Worm (Caenorhabditis elegans) whole organism, L1 larva: ENCODE results near the gene F59F5.7.

Source experiments
- C34B4.2 ChIP-seq: sonication (generic microtip); optimal IDR thresholded peaks from 2 replicates; lab custom pipeline; 2017; ENCODE audit warnings: mild to moderate bottlenecking, missing genetic modification characterization, missing compliant biosample characterization
- Y116A8C.19 ChIP-seq: sonication (generic microtip); optimal IDR thresholded peaks from 2 replicates; lab custom pipeline; 2016; ENCODE audit warnings: missing compliant biosample characterization, missing genetic modification characterization, borderline replicate concordance
- aha-1 ChIP-seq: fragments of 150-350 bp; optimal IDR thresholded peaks from 2 replicates; lab custom pipeline; 2014; ENCODE audit warnings: missing biosample characterization, missing genetic modification characterization
- aly-2 ChIP-seq: fragments of 150-350 bp; optimal IDR thresholded peaks from 2 replicates; lab custom pipeline; 2014; ENCODE audit warnings: missing biosample characterization, missing genetic modification characterization
- ama-1 ChIP-seq: fragments of 150-350 bp; optimal IDR thresholded peaks from 2 replicates; lab custom pipeline; 2014
- blmp-1 ChIP-seq: fragments of 150-350 bp; optimal IDR thresholded peaks from 2 replicates; lab custom pipeline; 2014; ENCODE audit warnings: missing biosample characterization, missing genetic modification characterization
- ceh-82 ChIP-seq, 3 experiments: fragments of 150-350 bp in 1 of 3; sonication (generic microtip) in 2 of 3; optimal IDR thresholded peaks; 2 replicates each; lab custom pipeline; 2014 to 2017; ENCODE audit warnings: missing biosample characterization in 3 of 3, missing genetic modification characterization in 3 of 3
- ceh-90 ChIP-seq: sonication (generic microtip); optimal IDR thresholded peaks from 2 replicates; lab custom pipeline; 2016; ENCODE audit warnings: missing genetic modification characterization, missing compliant biosample characterization
- ces-1 ChIP-seq: fragments of 150-350 bp; optimal IDR thresholded peaks from 2 replicates; lab custom pipeline; 2014; ENCODE audit warnings: missing biosample characterization, missing genetic modification reagents, missing genetic modification characterization
- efl-1 ChIP-seq, 4 experiments: fragments of 150-350 bp; optimal IDR thresholded peaks in 3 of 4; peaks in 1 of 4; 1 replicate in 1 of 4; 2 replicates in 3 of 4; lab custom pipeline; 2014; ENCODE audit warnings: missing biosample characterization in 2 of 4, missing genetic modification characterization in 2 of 4, missing genetic modification reagents in 2 of 4
- efl-3 ChIP-seq: fragments of 200-800 bp; sonication (Bioruptor generic); optimal IDR thresholded peaks from 2 replicates; lab custom pipeline; 2018; ENCODE audit warnings: mild to moderate bottlenecking, missing genetic modification characterization, missing compliant biosample characterization
- egl-13 ChIP-seq: sonication (generic microtip); optimal IDR thresholded peaks from 2 replicates; lab custom pipeline; 2016; ENCODE audit warnings: missing genotype, missing genetic modification reagents, missing genetic modification characterization, missing compliant biosample characterization
- egl-27 ChIP-seq, 2 experiments: fragments of 150-350 bp in 1 of 2; sonication (generic microtip); optimal IDR thresholded peaks; 3 replicates each; lab custom pipeline; 2017 to 2018; ENCODE audit warnings: missing biosample characterization in 2 of 2, missing genetic modification characterization in 2 of 2, missing genetic modification reagents in 2 of 2
- elt-3 ChIP-seq, 6 experiments: fragments of 150-350 bp in 1 of 6; sonication (generic microtip); optimal IDR thresholded peaks; 2 replicates each; lab custom pipeline; 2017 to 2018; ENCODE audit warnings: missing biosample characterization in 6 of 6, missing genetic modification characterization in 6 of 6, inconsistent platforms in 1 of 6
- ets-5 ChIP-seq: fragments of 200-800 bp; sonication (Bioruptor generic); IDR thresholded peaks from 2 replicates; pipeline ENCODE4 v1.3.6; 2022; ENCODE audit warnings: missing genetic modification characterization, missing compliant biosample characterization
- fkh-10 ChIP-seq: sonication (generic microtip); optimal IDR thresholded peaks from 2 replicates; lab custom pipeline; 2017; ENCODE audit warnings: missing biosample characterization, missing genetic modification reagents, missing genetic modification characterization
- fkh-8 ChIP-seq: sonication (generic microtip); optimal IDR thresholded peaks from 2 replicates; lab custom pipeline; 2016; ENCODE audit warnings: mild to moderate bottlenecking, missing genetic modification characterization, missing compliant biosample characterization
- hlh-17 ChIP-seq: fragments of 200-800 bp; sonication (Bioruptor generic); optimal IDR thresholded peaks from 2 replicates; lab custom pipeline; 2018; ENCODE audit warnings: missing genetic modification characterization, mild to moderate bottlenecking, missing compliant biosample characterization, moderate library complexity, borderline replicate concordance
- isw-1 ChIP-seq: fragments of 200-800 bp; sonication (Bioruptor generic); IDR thresholded peaks from 2 replicates; pipeline ENCODE4 v1.3.6; 2022; ENCODE audit warnings: missing genetic modification characterization, missing compliant biosample characterization
- jun-1 ChIP-seq: fragments of 150-350 bp; optimal IDR thresholded peaks from 2 replicates; lab custom pipeline; 2014; ENCODE audit warnings: missing biosample characterization, missing genetic modification reagents, missing genetic modification characterization
- lin-13 ChIP-seq: fragments of 150-350 bp; optimal IDR thresholded peaks from 2 replicates; lab custom pipeline; 2014; ENCODE audit warnings: missing biosample characterization, missing genetic modification reagents, missing genetic modification characterization
- mdl-1 ChIP-seq, 2 experiments: fragments of 150-350 bp; optimal IDR thresholded peaks; 2 replicates each; lab custom pipeline; 2014 to 2017; ENCODE audit warnings: missing biosample characterization in 2 of 2, missing genetic modification characterization in 2 of 2, inconsistent platforms in 1 of 2
- mep-1 ChIP-seq: fragments of 150-350 bp; optimal IDR thresholded peaks from 2 replicates; lab custom pipeline; 2014; ENCODE audit warnings: missing biosample characterization, missing genetic modification characterization
- nhr-20 ChIP-seq: sonication (generic microtip); optimal IDR thresholded peaks from 2 replicates; lab custom pipeline; 2016; ENCODE audit warnings: mild to moderate bottlenecking, missing genetic modification characterization, missing compliant biosample characterization
- nhr-237 ChIP-seq: fragments of 150-350 bp; optimal IDR thresholded peaks from 2 replicates; lab custom pipeline; 2014; ENCODE audit warnings: missing biosample characterization, missing genetic modification characterization
- nhr-28 ChIP-seq: fragments of 150-350 bp; optimal IDR thresholded peaks from 2 replicates; lab custom pipeline; 2014; ENCODE audit warnings: missing biosample characterization, missing genetic modification characterization
- nhr-47 ChIP-seq: sonication (generic microtip); optimal IDR thresholded peaks from 2 replicates; lab custom pipeline; 2016; ENCODE audit warnings: mild to moderate bottlenecking, missing genetic modification characterization, moderate library complexity, missing compliant biosample characterization
- rnt-1 ChIP-seq: sonication (generic microtip); optimal IDR thresholded peaks from 2 replicates; lab custom pipeline; 2016; ENCODE audit warnings: mild to moderate bottlenecking, missing genetic modification characterization, moderate library complexity, missing compliant biosample characterization
- skn-1 ChIP-seq: fragments of 150-350 bp; optimal IDR thresholded peaks from 2 replicates; lab custom pipeline; 2014; ENCODE audit warnings: missing biosample characterization, missing genetic modification characterization
- snu-23 ChIP-seq: sonication (generic microtip); optimal IDR thresholded peaks from 2 replicates; lab custom pipeline; 2016; ENCODE audit warnings: missing genetic modification characterization, missing compliant biosample characterization
- sox-4 ChIP-seq: sonication (generic microtip); optimal IDR thresholded peaks from 2 replicates; lab custom pipeline; 2016; ENCODE audit warnings: missing genetic modification characterization, missing compliant biosample characterization
- sptf-1 ChIP-seq: fragments of 150-350 bp; optimal IDR thresholded peaks from 2 replicates; lab custom pipeline; 2014; ENCODE audit warnings: missing biosample characterization, missing genetic modification characterization
- unc-30 ChIP-seq: sonication (generic microtip); optimal IDR thresholded peaks from 2 replicates; lab custom pipeline; 2017; ENCODE audit warnings: missing biosample characterization, missing genetic modification characterization
- unc-86 ChIP-seq: sonication (generic microtip); optimal IDR thresholded peaks from 2 replicates; lab custom pipeline; 2016; ENCODE audit warnings: missing genetic modification characterization, missing compliant biosample characterization
- zip-4 ChIP-seq: fragments of 200-800 bp; sonication (Bioruptor generic); optimal IDR thresholded peaks from 2 replicates; lab custom pipeline; 2018; ENCODE audit warnings: mild to moderate bottlenecking, missing genetic modification characterization, moderate library complexity, missing compliant biosample characterization
- ztf-4 ChIP-seq: fragments of 150-350 bp; optimal IDR thresholded peaks from 2 replicates; lab custom pipeline; 2014; ENCODE audit warnings: missing biosample characterization, missing genetic modification characterization

Gene F59F5.7

ce11 chrX:10599719-10600155, 40.4 kb downstream of the F59F5.7 start (continued):
- TF ChIP-seq isw-1 (GFP tag; lab: Robert Waterston, UW) (no peak), efl-3 (no peak), snu-23 (peak; percentile 27), ztf-4 (tag; lab: Kevin White, UChicago) (no peak), mdl-1 (tag; optimal IDR thresholded peaks at IDR 0.05; lab: Kevin White, UChicago) (no peak), ceh-82 (tag; optimal IDR thresholded peaks at IDR 0.05; lab: Kevin White, UChicago) (no peak), sox-4 (tag; lab: Kevin White, UChicago) (no peak), mep-1 (tag; lab: Kevin White, UChicago) (peak; percentile 9)

- no peak for TF ChIP-seq efl-1 (optimal IDR thresholded peaks at IDR 0.05; lab: Kevin White, UChicago)
- TF ChIP-seq efl-1 (GFP tag; optimal IDR thresholded peaks at IDR 0.05 in 1 of 2; lab: Kevin White, UChicago): peak in 1 of 2 experiments; percentile 3
- no peak for TF ChIP-seq ces-1 (GFP tag; lab: Kevin White, UChicago)
These were observed 45.1 kb downstream of the F59F5.7 start, which contains the start of gene flp-19 for ce11 chrX:10604386-10604785. flp-19 (plus strand) TSS chrX:10604686.

ce11 chrX:10609878-10610277, 50.6 kb downstream of the F59F5.7 start:
- TF ChIP-seq zip-4 (GFP tag; lab: Kevin White, UChicago): no peak
- no peak for TF ChIP-seq lin-13 (GFP tag; lab: Kevin White, UChicago)
- TF ChIP-seq rnt-1 (tag; lab: Kevin White, UChicago): no peak
- TF ChIP-seq aly-2 (tag; lab: Kevin White, UChicago): no peak
- TF ChIP-seq Y116A8C.19 (tag; lab: Kevin White, UChicago): no peak
- no peak for TF ChIP-seq blmp-1 (tag; lab: Kevin White, UChicago)
- no peak for TF ChIP-seq nhr-237 (tag; lab: Kevin White, UChicago)
- TF ChIP-seq egl-27 (tag; optimal IDR thresholded peaks at IDR 0.05; lab: Kevin White, UChicago): no peak
- no peak for TF ChIP-seq fkh-10 (GFP tag; lab: Kevin White, UChicago)
- no peak for TF ChIP-seq skn-1
- no peak for TF ChIP-seq nhr-20 (tag; lab: Kevin White, UChicago)
- TF ChIP-seq unc-30 (tag; lab: Kevin White, UChicago): no peak
- no peak for TF ChIP-seq nhr-28 (tag; lab: Kevin White, UChicago)
- no peak for TF ChIP-seq hlh-17 (GFP tag; lab: Kevin White, UChicago)
- TF ChIP-seq sptf-1 (tag; lab: Kevin White, UChicago): no peak
- TF ChIP-seq, all 84 proteins: peak for 0

ce11 chrX:10612355-10612754, 53.1 kb downstream of the F59F5.7 start:
- TF ChIP-seq jun-1 (tag; lab: Kevin White, UChicago) (no peak), unc-86 (no peak), ceh-90 (tag; lab: Kevin White, UChicago) (no peak), egl-13 (tag; lab: Kevin White, UChicago) (no peak), ets-5 (GFP tag; lab: Robert Waterston, UW) (no peak), nhr-20 (tag; lab: Kevin White, UChicago) (no peak), efl-3 (no peak), isw-1 (GFP tag; lab: Robert Waterston, UW) (no peak), mdl-1 (tag; optimal IDR thresholded peaks at IDR 0.05; lab: Kevin White, UChicago) (no peak), ces-1 (GFP tag; lab: Kevin White, UChicago) (no peak), snu-23 (no peak), ama-1 (lab: Kevin White, UChicago) (no peak), nhr-28 (tag; lab: Kevin White, UChicago) (no peak), fkh-8 (no peak), nhr-47 (no peak), elt-3 (tag; optimal IDR thresholded peaks at IDR 0.05; lab: Kevin White, UChicago) (no peak), C34B4.2 (tag; lab: Kevin White, UChicago) (no peak), ztf-4 (tag; lab: Kevin White, UChicago) (no peak), aha-1 (no peak), unc-30 (tag; lab: Kevin White, UChicago) (no peak)
- TF ChIP-seq, all 84 proteins: peak for 0
